Worm (Caenorhabditis elegans) whole organism, mixed stage, embryonic: ENCODE data around the gene T26E4.2.

Experiments
- M03D4.4 ChIP-seq: sonication (generic microtip); optimal IDR thresholded peaks from 2 replicates; lab custom pipeline; 2017; ENCODE audit warnings: mild to moderate bottlenecking, missing genetic modification characterization, missing compliant biosample characterization
- blmp-1 ChIP-seq: fragments of 150-350 bp; optimal IDR thresholded peaks from 2 replicates; lab custom pipeline; 2014; ENCODE audit warnings: missing biosample characterization, missing genetic modification characterization
- ceh-83 ChIP-seq: fragments of 200-800 bp; sonication (Bioruptor generic); optimal IDR thresholded peaks from 2 replicates; lab custom pipeline; 2018; ENCODE audit warnings: mild to moderate bottlenecking, missing genetic modification characterization, missing compliant biosample characterization
- drap-1 ChIP-seq: fragments of 200-800 bp; sonication (Bioruptor generic); optimal IDR thresholded peaks from 3 replicates; lab custom pipeline; 2018; ENCODE audit warnings: mild to moderate bottlenecking, missing genetic modification characterization, missing compliant biosample characterization
- hlh-1 ChIP-seq: fragments of 150-350 bp; optimal IDR thresholded peaks from 2 replicates; lab custom pipeline; 2014; ENCODE audit warnings: missing biosample characterization, missing genetic modification reagents, missing genetic modification characterization
- lsy-2 ChIP-seq: fragments of 150-350 bp; optimal IDR thresholded peaks from 2 replicates; lab custom pipeline; 2014; ENCODE audit warnings: missing biosample characterization, missing genetic modification characterization
- mab-5 ChIP-seq: fragments of 150-350 bp; optimal IDR thresholded peaks from 2 replicates; lab custom pipeline; 2014; ENCODE audit warnings: missing biosample characterization, missing genetic modification characterization
- nhr-237 ChIP-seq: fragments of 150-350 bp; optimal IDR thresholded peaks from 2 replicates; lab custom pipeline; 2014; ENCODE audit warnings: missing biosample characterization, missing genetic modification characterization
- nhr-76 ChIP-seq: sonication (generic microtip); optimal IDR thresholded peaks from 2 replicates; lab custom pipeline; 2017; ENCODE audit warnings: missing biosample characterization, missing genetic modification characterization
- pha-4 ChIP-seq: fragments of 150-350 bp; optimal IDR thresholded peaks from 2 replicates; lab custom pipeline; 2018; ENCODE audit warnings: missing biosample characterization, missing genetic modification reagents, missing genetic modification characterization
- snpc-4 ChIP-seq: fragments of 150-350 bp; optimal IDR thresholded peaks from 2 replicates; lab custom pipeline; 2014; ENCODE audit warnings: missing biosample characterization, missing genetic modification characterization
- sptf-1 ChIP-seq: sonication (generic microtip); optimal IDR thresholded peaks from 2 replicates; lab custom pipeline; 2017; ENCODE audit warnings: mild to moderate bottlenecking, missing genetic modification characterization, moderate library complexity, missing compliant biosample characterization
- unc-62 ChIP-seq: fragments of 150-350 bp; optimal IDR thresholded peaks from 2 replicates; lab custom pipeline; 2014; ENCODE audit warnings: missing biosample characterization, missing genetic modification reagents, missing genetic modification characterization
- ztf-11 ChIP-seq: fragments of 150-350 bp; optimal IDR thresholded peaks from 2 replicates; lab custom pipeline; 2014; ENCODE audit warnings: missing biosample characterization, missing genetic modification characterization

ce11 chrV:15826110-15826509, 44.9 kb downstream of the T26E4.2 start, which contains the start of gene srbc-51:
- no peak for TF ChIP-seq hlh-1 (tag; lab: Kevin White, UChicago)
- TF ChIP-seq lsy-2, result no peak
- TF ChIP-seq unc-62 (GFP tag; lab: Kevin White, UChicago), result no peak
- no peak for TF ChIP-seq pha-4 (tag; lab: Kevin White, UChicago)
- no peak for TF ChIP-seq M03D4.4 (tag; lab: Kevin White, UChicago)
- TF ChIP-seq nhr-76, result no peak
- no peak for TF ChIP-seq snpc-4 (tag; lab: Kevin White, UChicago)
- no peak for TF ChIP-seq ztf-11 (tag; lab: Kevin White, UChicago)
- TF ChIP-seq sptf-1, result no peak
- TF ChIP-seq ceh-83 (GFP tag; lab: Kevin White, UChicago), result no peak
- TF ChIP-seq blmp-1 (tag; lab: Kevin White, UChicago), result no peak
- no peak for TF ChIP-seq drap-1 (GFP tag; lab: Kevin White, UChicago)
- no peak for TF ChIP-seq mab-5 (tag; lab: Kevin White, UChicago)
- TF ChIP-seq nhr-237 (tag; lab: Kevin White, UChicago), result no peak
